Worm (Caenorhabditis elegans) whole organism, early embryonic: ENCODE data around the gene rha-2.

Experiments used
- B0310.2 ChIP-seq: sonication (generic microtip); optimal IDR thresholded peaks from 2 replicates; lab custom pipeline; 2016; ENCODE audit warnings: mild to moderate bottlenecking, missing genetic modification characterization, missing compliant biosample characterization
- aly-1 ChIP-seq: sonication (generic microtip); optimal IDR thresholded peaks from 2 replicates; lab custom pipeline; 2016; ENCODE audit warnings: missing genetic modification characterization, missing compliant biosample characterization
- ama-1 ChIP-seq: fragments of 150-350 bp; optimal IDR thresholded peaks from 2 replicates; lab custom pipeline; 2014
- ceh-36 ChIP-seq: sonication (generic microtip); optimal IDR thresholded peaks from 2 replicates; lab custom pipeline; 2016; ENCODE audit warnings: missing genetic modification characterization, inconsistent platforms, missing compliant biosample characterization
- flt-1 ChIP-seq: fragments of 200-800 bp; sonication (Bioruptor generic); IDR thresholded peaks from 2 replicates; pipeline ENCODE4 v1.3.6; 2022; ENCODE audit warnings: missing genetic modification characterization, missing compliant biosample characterization
- hmg-4 ChIP-seq: fragments of 200-800 bp; sonication (Bioruptor generic); optimal IDR thresholded peaks from 2 replicates; lab custom pipeline; 2018; ENCODE audit warnings: mild to moderate bottlenecking, missing genetic modification characterization, missing compliant biosample characterization
- pes-1 ChIP-seq: fragments of 200-800 bp; sonication (Bioruptor generic); IDR thresholded peaks from 2 replicates; pipeline ENCODE4 v1.3.6; 2022; ENCODE audit warnings: missing genetic modification reagents, missing genetic modification characterization, missing compliant biosample characterization
- scrt-1 ChIP-seq: fragments of 200-800 bp; sonication (Bioruptor generic); IDR thresholded peaks from 2 replicates; pipeline ENCODE4 v1.3.6; 2022; ENCODE audit warnings: missing genetic modification characterization, missing compliant biosample characterization
- tbx-11 ChIP-seq: fragments of 200-800 bp; sonication (Bioruptor generic); IDR thresholded peaks from 2 replicates; pipeline ENCODE4 v1.3.6; 2022; ENCODE audit warnings: missing genetic modification characterization, missing compliant biosample characterization
- tra-4 ChIP-seq: sonication (generic microtip); optimal IDR thresholded peaks from 2 replicates; lab custom pipeline; 2017; ENCODE audit warnings: missing genetic modification characterization, missing compliant biosample characterization

DNA sequence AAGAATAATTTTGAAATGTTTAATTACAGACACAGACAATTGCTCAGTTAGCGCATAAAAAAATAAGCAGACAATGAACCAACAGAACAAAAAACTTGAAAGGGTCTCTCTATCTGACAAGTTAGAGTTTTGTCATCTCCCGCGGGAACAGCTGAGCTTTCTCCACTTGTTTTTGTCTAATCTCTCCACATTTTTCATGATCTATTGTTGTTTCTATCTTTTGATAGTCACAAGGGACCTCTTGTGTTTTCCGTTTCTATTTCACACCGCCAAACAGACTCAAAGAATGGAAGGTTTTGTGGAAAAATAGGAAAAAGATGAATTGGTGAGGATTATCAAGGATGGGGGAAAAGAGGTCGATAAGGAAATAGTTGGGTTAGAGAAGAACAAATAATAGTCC is 22.4 kb upstream of the rha-2 start:
- TF ChIP-seq aly-1 (tag; lab: Kevin White, UChicago) (no peak), pes-1 (GFP tag; lab: Robert Waterston, UW) (no peak), ama-1 (lab: Kevin White, UChicago) (no peak), scrt-1 (GFP tag; lab: Robert Waterston, UW) (no peak), tbx-11 (GFP tag; lab: Robert Waterston, UW) (no peak), tra-4 (tag; lab: Kevin White, UChicago) (no peak), hmg-4 (GFP tag; lab: Kevin White, UChicago) (no peak), ceh-36 (tag; lab: Kevin White, UChicago) (no peak), flt-1 (GFP tag; lab: Robert Waterston, UW) (no peak), B0310.2 (tag; lab: Kevin White, UChicago) (no peak)
